Fruit fly (Drosophila melanogaster): ENCODE results near the gene Btk.
A peak's percentile ranks its signal among the peaks of the same experiment; 100 is the strongest.

Btk gene

DNA sequence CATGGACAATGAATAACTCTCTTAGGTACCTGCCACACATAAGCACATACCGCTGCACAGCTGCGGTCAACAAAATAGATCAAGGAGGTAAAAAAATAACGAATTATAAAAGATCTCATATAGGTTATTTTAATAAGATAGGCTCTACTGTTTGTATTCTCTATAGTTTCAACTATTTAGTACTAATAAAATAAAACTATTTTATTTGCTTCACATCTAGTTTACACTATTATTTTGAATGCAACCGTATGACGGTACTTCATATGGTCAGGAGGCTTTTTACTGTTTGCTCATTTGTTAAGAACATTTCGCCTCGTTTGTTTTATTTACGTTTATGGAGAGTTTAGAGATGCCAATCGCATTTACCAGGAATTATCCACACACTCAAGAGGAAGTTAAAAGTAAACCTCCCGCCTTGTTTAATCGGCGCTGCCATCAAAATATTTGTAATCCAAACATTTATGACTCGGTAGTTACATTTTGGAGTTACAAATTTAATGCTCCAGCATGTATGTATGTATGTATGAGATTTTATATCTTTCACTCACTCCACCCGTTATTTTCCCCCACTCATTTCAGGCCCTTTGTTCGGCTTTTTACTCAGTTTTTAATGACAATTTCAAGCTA is 25.8 kb downstream of the Btk start (continued):
- no peak for TF ChIP-seq Kr (GFP tag; optimal IDR thresholded peaks at IDR 0.05)
- TF ChIP-seq seq (GFP tag; IDR thresholded peaks at IDR 0.05), result peak; percentile 72
- TF ChIP-seq CG10267 (tag; optimal IDR thresholded peaks at IDR 0.05), result peak; percentile 80
- no peak for TF ChIP-seq ham (GFP tag; IDR thresholded peaks at IDR 0.05)
- no peak for TF ChIP-seq CG9876 (GFP tag; optimal IDR thresholded peaks at IDR 0.05)
- TF ChIP-seq scrt (GFP tag; optimal IDR thresholded peaks at IDR 0.05), result peak; percentile 8
- peak; percentile 48 for TF ChIP-seq Ptx1 (GFP tag; IDR thresholded peaks at IDR 0.05)
- TF ChIP-seq CG32772 (GFP tag; IDR thresholded peaks at IDR 0.05), result peak; percentile 57
- TF ChIP-seq zen (tag; optimal IDR thresholded peaks at IDR 0.05), result peak; percentile 90
- no peak for TF ChIP-seq mam (GFP tag; optimal IDR thresholded peaks at IDR 0.05)
- peak; percentile 36; the same call in 1 of the 2 replicates for TF ChIP-seq CG14014 (GFP tag; IDR thresholded peaks at IDR 0.05)
- peak; percentile 54 for TF ChIP-seq Fer3 (tag; optimal IDR thresholded peaks at IDR 0.05)
- TF ChIP-seq trh (GFP tag; optimal IDR thresholded peaks at IDR 0.05), result no peak
- TF ChIP-seq pb (GFP tag; optimal IDR thresholded peaks at IDR 0.05), result no peak
- TF ChIP-seq CG2120 (GFP tag; optimal IDR thresholded peaks at IDR 0.05), result peak; percentile 1
- peak; percentile 75 for TF ChIP-seq CG2678 (tag; optimal IDR thresholded peaks at IDR 0.05)
- TF ChIP-seq Lpt (GFP tag; optimal IDR thresholded peaks at IDR 0.05), result no peak
- TF ChIP-seq Usf (GFP tag; optimal IDR thresholded peaks at IDR 0.05), result no peak
- no peak for TF ChIP-seq Fer2 (tag; optimal IDR thresholded peaks at IDR 0.05)
- TF ChIP-seq inv (GFP tag; IDR thresholded peaks at IDR 0.05; ENCODE audit: partially characterized antibody), result no peak
- TF ChIP-seq Deaf1 (tag; optimal IDR thresholded peaks at IDR 0.05), result peak; percentile 38
- peak; percentile 38 for TF ChIP-seq NfI (GFP tag; optimal IDR thresholded peaks at IDR 0.05)
- peak; percentile 49 for TF ChIP-seq CG9437 (GFP tag; optimal IDR thresholded peaks at IDR 0.05)
- TF ChIP-seq Eip74EF (GFP tag; optimal IDR thresholded peaks at IDR 0.05), result peak in 1 of 2 experiments; percentile 56
- TF ChIP-seq zf30C (GFP tag; optimal IDR thresholded peaks at IDR 0.05), result no peak
- no peak for TF ChIP-seq CG10321 (GFP tag; IDR thresholded peaks at IDR 0.05)
- TF ChIP-seq mirr (GFP tag; optimal IDR thresholded peaks at IDR 0.05), result no peak
- no peak for TF ChIP-seq CG11456 (GFP tag; IDR thresholded peaks at IDR 0.05)
- peak; percentile 38 for TF ChIP-seq CG12744 (GFP tag; optimal IDR thresholded peaks at IDR 0.05)
- no peak for TF ChIP-seq Gsc (GFP tag; IDR thresholded peaks at IDR 0.05)
- no peak; the same call in 1 of the 2 replicates for TF ChIP-seq CG5953 (GFP tag; IDR thresholded peaks at IDR 0.05)
- peak; percentile 49 for TF ChIP-seq CG15011 (GFP tag; optimal IDR thresholded peaks at IDR 0.05)
- no peak for TF ChIP-seq CG7928 (GFP tag; optimal IDR thresholded peaks at IDR 0.05)
- peak; percentile 54 for TF ChIP-seq Spps (tag; optimal IDR thresholded peaks at IDR 0.05)
- TF ChIP-seq CG14441 (GFP tag; IDR thresholded peaks at IDR 0.05), result peak; percentile 15; the same call in 1 of the 2 replicates
- TF ChIP-seq CG8281 (tag; optimal IDR thresholded peaks at IDR 0.05), result peak; percentile 13
- no peak for TF ChIP-seq BEAF-32 (GFP tag; optimal IDR thresholded peaks at IDR 0.05)
- no peak for TF ChIP-seq Mes4 (GFP tag; optimal IDR thresholded peaks at IDR 0.05)
- TF ChIP-seq gcm2 (GFP tag; optimal IDR thresholded peaks at IDR 0.05), result peak; percentile 29
- no peak for TF ChIP-seq HmgZ (tag; optimal IDR thresholded peaks at IDR 0.05)
- TF ChIP-seq unc-4 (GFP tag; IDR thresholded peaks at IDR 0.05; ENCODE audit: partially characterized antibody), result no peak
- TF ChIP-seq grau (tag; optimal IDR thresholded peaks at IDR 0.05), result peak; percentile 78
- peak; percentile 38 for TF ChIP-seq Fer1 (GFP tag; optimal IDR thresholded peaks at IDR 0.05)
- TF ChIP-seq CG4854 (GFP tag; optimal IDR thresholded peaks at IDR 0.05), result no peak
- TF ChIP-seq CG3838 (GFP tag; optimal IDR thresholded peaks at IDR 0.05), result no peak
- TF ChIP-seq schlank (tag; optimal IDR thresholded peaks at IDR 0.05), result no peak
- TF ChIP-seq tna (GFP tag; IDR thresholded peaks at IDR 0.05; ENCODE audit: partially characterized antibody), result no peak
- no peak for TF ChIP-seq CG9797 (GFP tag; optimal IDR thresholded peaks at IDR 0.05)
- TF ChIP-seq bcd (GFP tag; optimal IDR thresholded peaks at IDR 0.05), result peak; percentile 53
- peak; percentile 62; the same call in 1 of the 2 replicates for TF ChIP-seq HLH3B (GFP tag; IDR thresholded peaks at IDR 0.05)

All from whole organism, embryonic.